Fruit fly (Drosophila melanogaster) whole organism, prepupa: Measurements from ENCODE around the gene Tmc.

ENCODE experiments used
- Blimp-1 ChIP-seq: fragments of 200-800 bp; sonication (Bioruptor generic); optimal IDR thresholded peaks from 3 replicates; lab custom pipeline; 2017; ENCODE audit warnings: missing biosample characterization, missing genetic modification characterization, mild to moderate bottlenecking, moderate library complexity, missing genetic modification reagents
- CG10631 ChIP-seq: fragments of 200-800 bp; sonication (Bioruptor generic); optimal IDR thresholded peaks from 2 replicates; lab custom pipeline; 2016; ENCODE audit warnings: missing biosample characterization, missing genetic modification characterization
- CG10669 ChIP-seq: fragments of 200-800 bp; sonication (Bioruptor generic); optimal IDR thresholded peaks from 3 replicates; lab custom pipeline; 2018; ENCODE audit warnings: missing biosample characterization, mild to moderate bottlenecking, missing genetic modification characterization, moderate library complexity
- CG11294 ChIP-seq: fragments of 200-800 bp; sonication (Bioruptor generic); IDR thresholded peaks from 2 replicates; pipeline ENCODE4 v1.3.6; 2022; ENCODE audit warnings: missing biosample characterization, missing genetic modification characterization
- CG15336 ChIP-seq: fragments of 200-800 bp; sonication (Bioruptor generic); IDR thresholded peaks from 2 replicates; pipeline ENCODE4 v1.3.6; 2022; ENCODE audit warnings: missing biosample characterization, missing genetic modification characterization
- CG1621 ChIP-seq: fragments of 200-800 bp; sonication (Bioruptor generic); optimal IDR thresholded peaks from 3 replicates; lab custom pipeline; 2018; ENCODE audit warnings: missing biosample characterization, mild to moderate bottlenecking, missing genetic modification characterization
- CG3032 ChIP-seq: fragments of 200-800 bp; optimal IDR thresholded peaks from 2 replicates; lab custom pipeline; 2019; ENCODE audit warnings: missing biosample characterization, mild to moderate bottlenecking, missing genetic modification characterization, moderate library complexity
- CG31627 ChIP-seq: fragments of 200-800 bp; sonication (Bioruptor generic); optimal IDR thresholded peaks from 3 replicates; lab custom pipeline; 2016; ENCODE audit warnings: missing biosample characterization, missing genetic modification characterization
- CG32006 ChIP-seq: fragments of 200-800 bp; sonication (Bioruptor generic); optimal IDR thresholded peaks from 3 replicates; lab custom pipeline; 2017; ENCODE audit warnings: missing biosample characterization, mild to moderate bottlenecking, missing genetic modification characterization
- CG34406 ChIP-seq: fragments of 200-800 bp; sonication (Bioruptor generic); optimal IDR thresholded peaks from 3 replicates; lab custom pipeline; 2016; ENCODE audit warnings: missing biosample characterization, missing genetic modification characterization
- CG3919 ChIP-seq: fragments of 200-800 bp; sonication (Bioruptor generic); optimal IDR thresholded peaks from 3 replicates; lab custom pipeline; 2016; ENCODE audit warnings: missing biosample characterization, missing genetic modification characterization
- CG4318 ChIP-seq: fragments of 200-800 bp; sonication (Bioruptor generic); optimal IDR thresholded peaks from 3 replicates; lab custom pipeline; 2017; ENCODE audit warnings: missing biosample characterization, mild to moderate bottlenecking, missing genetic modification characterization
- CG6163 ChIP-seq: fragments of 200-800 bp; sonication (Bioruptor generic); IDR thresholded peaks from 3 replicates; pipeline ENCODE4 v1.3.6; 2022; ENCODE audit warnings: missing biosample characterization, missing genetic modification characterization
- CG6276 ChIP-seq: fragments of 200-800 bp; sonication (Bioruptor generic); optimal IDR thresholded peaks from 2 replicates; lab custom pipeline; 2017; ENCODE audit warnings: missing biosample characterization, mild to moderate bottlenecking, missing genetic modification characterization
- CG6808 ChIP-seq: fragments of 200-800 bp; sonication (Bioruptor generic); optimal IDR thresholded peaks from 3 replicates; lab custom pipeline; 2017; ENCODE audit warnings: missing biosample characterization, missing genetic modification characterization, mild to moderate bottlenecking, moderate library complexity, missing genetic modification reagents
- CG6854 ChIP-seq: fragments of 200-800 bp; sonication (Bioruptor generic); optimal IDR thresholded peaks from 2 replicates; lab custom pipeline; 2017; ENCODE audit warnings: missing biosample characterization, mild to moderate bottlenecking, missing genetic modification characterization
- CG7368 ChIP-seq: fragments of 200-800 bp; sonication (Bioruptor generic); optimal IDR thresholded peaks from 3 replicates; lab custom pipeline; 2016; ENCODE audit warnings: missing biosample characterization, missing genetic modification characterization
- CG8632 ChIP-seq: fragments of 200-800 bp; sonication (Bioruptor generic); optimal IDR thresholded peaks from 3 replicates; lab custom pipeline; 2016; ENCODE audit warnings: missing biosample characterization, missing genetic modification characterization
- CG9139 ChIP-seq: fragments of 200-800 bp; sonication (Bioruptor generic); optimal IDR thresholded peaks from 3 replicates; lab custom pipeline; 2017; ENCODE audit warnings: missing biosample characterization, mild to moderate bottlenecking, missing genetic modification characterization
- Eip75B ChIP-seq: fragments of 200-800 bp; sonication (Bioruptor generic); optimal IDR thresholded peaks from 3 replicates; lab custom pipeline; 2016; ENCODE audit warnings: missing biosample characterization, missing genetic modification characterization
- Eip78C ChIP-seq: fragments of 200-800 bp; sonication (Bioruptor generic); peaks from one replicate; lab custom pipeline; 2016; ENCODE audit warnings: missing biosample characterization, missing genetic modification characterization
- Eip93F ChIP-seq: fragments of 200-800 bp; sonication (Bioruptor generic); optimal IDR thresholded peaks from 2 replicates; lab custom pipeline; 2016; ENCODE audit warnings: missing biosample characterization, mild to moderate bottlenecking, missing genetic modification characterization
- Ets21C ChIP-seq: fragments of 200-800 bp; sonication (Bioruptor generic); optimal IDR thresholded peaks from 3 replicates; lab custom pipeline; 2016; ENCODE audit warnings: missing biosample characterization, missing genetic modification characterization
- Ets96B ChIP-seq: fragments of 200-800 bp; optimal IDR thresholded peaks from 2 replicates; lab custom pipeline; 2019; ENCODE audit warnings: missing biosample characterization, mild to moderate bottlenecking, missing genetic modification characterization, moderate library complexity
- Gug ChIP-seq: fragments of 200-800 bp; sonication (Bioruptor generic); IDR thresholded peaks from 2 replicates; pipeline ENCODE4 v1.3.6; 2022; ENCODE audit warnings: missing biosample characterization, missing genetic modification characterization
- Hr38 ChIP-seq: sonication (Bioruptor generic); optimal IDR thresholded peaks from 2 replicates; lab custom pipeline; 2016; ENCODE audit warnings: missing biosample characterization, missing genetic modification characterization
- Hr39 ChIP-seq: fragments of 200-800 bp; sonication (Bioruptor generic); optimal IDR thresholded peaks from 2 replicates; lab custom pipeline; 2016; ENCODE audit warnings: missing biosample characterization, missing genetic modification characterization
- Hr4 ChIP-seq: fragments of 200-800 bp; sonication (Bioruptor generic); optimal IDR thresholded peaks from 3 replicates; lab custom pipeline; 2016; ENCODE audit warnings: missing biosample characterization, missing genetic modification characterization
- Lpt ChIP-seq: fragments of 200-800 bp; sonication (Bioruptor generic); optimal IDR thresholded peaks from 3 replicates; lab custom pipeline; 2016; ENCODE audit warnings: missing biosample characterization, missing genetic modification characterization
- Met ChIP-seq: fragments of 200-800 bp; sonication (Bioruptor generic); optimal IDR thresholded peaks from 3 replicates; lab custom pipeline; 2016; ENCODE audit warnings: missing biosample characterization, missing genetic modification characterization
- Smox ChIP-seq: fragments of 200-800 bp; sonication (Bioruptor generic); optimal IDR thresholded peaks from 3 replicates; lab custom pipeline; 2016; ENCODE audit warnings: missing biosample characterization, missing genetic modification characterization
- Sox102F ChIP-seq: fragments of 200-800 bp; sonication (Bioruptor generic); optimal IDR thresholded peaks from 2 replicates; lab custom pipeline; 2016; ENCODE audit warnings: missing biosample characterization, mild to moderate bottlenecking, missing genetic modification characterization
- Sox15 ChIP-seq: fragments of 200-800 bp; sonication (Bioruptor generic); optimal IDR thresholded peaks from 3 replicates; lab custom pipeline; 2016; ENCODE audit warnings: missing biosample characterization, missing genetic modification characterization
- acj6 ChIP-seq: fragments of 200-800 bp; sonication (Bioruptor generic); optimal IDR thresholded peaks from 3 replicates; lab custom pipeline; 2016; ENCODE audit warnings: missing biosample characterization, missing genetic modification characterization
- cyc ChIP-seq: fragments of 200-800 bp; sonication (Bioruptor generic); optimal IDR thresholded peaks from 3 replicates; lab custom pipeline; 2016; ENCODE audit warnings: missing biosample characterization, missing genetic modification characterization
- dac ChIP-seq: fragments of 200-800 bp; sonication (Bioruptor generic); optimal IDR thresholded peaks from 2 replicates; lab custom pipeline; 2017; ENCODE audit warnings: missing biosample characterization, mild to moderate bottlenecking, missing genetic modification characterization
- eg ChIP-seq: fragments of 200-800 bp; sonication (Bioruptor generic); IDR thresholded peaks from 3 replicates; pipeline ENCODE4 v1.3.6; 2022; ENCODE audit warnings: missing biosample characterization, missing genetic modification characterization
- esn ChIP-seq: fragments of 200-800 bp; sonication (Bioruptor generic); optimal IDR thresholded peaks from 2 replicates; lab custom pipeline; 2016; ENCODE audit warnings: missing biosample characterization, mild to moderate bottlenecking, missing genetic modification characterization, moderate library complexity
- fd59A ChIP-seq: fragments of 200-800 bp; sonication (Bioruptor generic); optimal IDR thresholded peaks from 2 replicates; lab custom pipeline; 2017; ENCODE audit warnings: missing biosample characterization, mild to moderate bottlenecking, missing genetic modification characterization, missing genetic modification reagents
- fd85E ChIP-seq: fragments of 200-800 bp; sonication (Bioruptor generic); optimal IDR thresholded peaks from 3 replicates; lab custom pipeline; 2016; ENCODE audit warnings: missing biosample characterization, missing genetic modification characterization
- lz ChIP-seq: fragments of 200-800 bp; sonication (Bioruptor generic); optimal IDR thresholded peaks from 3 replicates; lab custom pipeline; 2016; ENCODE audit warnings: missing biosample characterization, missing genetic modification characterization
- net ChIP-seq: fragments of 200-800 bp; sonication (Bioruptor generic); optimal IDR thresholded peaks from 3 replicates; lab custom pipeline; 2016; ENCODE audit warnings: missing biosample characterization, missing genetic modification characterization
- pdm3 ChIP-seq: fragments of 200-800 bp; sonication (Bioruptor generic); optimal IDR thresholded peaks from 3 replicates; lab custom pipeline; 2016; ENCODE audit warnings: missing biosample characterization, missing genetic modification characterization
- salr ChIP-seq, 2 experiments: fragments of 200-800 bp; sonication (Bioruptor generic); optimal IDR thresholded peaks; 3 replicates each; lab custom pipeline; 2016 to 2018; ENCODE audit warnings: missing biosample characterization in 2 of 2, missing genetic modification characterization in 2 of 2, mild to moderate bottlenecking in 1 of 2
- spab ChIP-seq: fragments of 200-800 bp; sonication (Bioruptor generic); optimal IDR thresholded peaks from 2 replicates; lab custom pipeline; 2017; ENCODE audit warnings: missing biosample characterization, mild to moderate bottlenecking, missing genetic modification characterization, missing genetic modification reagents
- ss ChIP-seq, 2 experiments: fragments of 200-800 bp; sonication (Bioruptor generic); optimal IDR thresholded peaks; 2 replicates in 1 of 2; 3 replicates in 1 of 2; lab custom pipeline; 2017 to 2018; ENCODE audit warnings: mild to moderate bottlenecking in 2 of 2, missing biosample characterization in 2 of 2, missing genetic modification characterization in 2 of 2, moderate library complexity in 1 of 2
- vri ChIP-seq: fragments of 200-800 bp; sonication (Bioruptor generic); optimal IDR thresholded peaks from 3 replicates; lab custom pipeline; 2016; ENCODE audit warnings: missing biosample characterization, mild to moderate bottlenecking, missing genetic modification characterization

Gene Tmc

dm6 chr3L:9549690-9550303 lies 47.8 kb upstream of the Tmc start (continued):
- TF ChIP-seq Eip75B (GFP tag; lab: Kevin White, UChicago), result peak; percentile 76
- no peak for TF ChIP-seq fd85E
- peak; percentile 51 for TF ChIP-seq Lpt
- peak; percentile 34 for TF ChIP-seq Hr39 (GFP tag; lab: Kevin White, UChicago)
- no peak for TF ChIP-seq Sox102F (GFP tag; lab: Kevin White, UChicago)
- peak; percentile 78 for TF ChIP-seq CG10631 (GFP tag; lab: Kevin White, UChicago)
- TF ChIP-seq CG4318 (GFP tag; lab: Kevin White, UChicago), result no peak
- TF ChIP-seq Eip93F (GFP tag; lab: Kevin White, UChicago), result peak; percentile 50
- peak; percentile 94 for TF ChIP-seq CG6163
- peak; percentile 51 for TF ChIP-seq lz (GFP tag; lab: Kevin White, UChicago)
- TF ChIP-seq Sox15 (GFP tag; lab: Kevin White, UChicago), result no peak
- TF ChIP-seq esn (GFP tag; lab: Kevin White, UChicago), result peak; percentile 64
- TF ChIP-seq CG6808 (GFP tag; lab: Kevin White, UChicago), result peak; percentile 82
- TF ChIP-seq CG32006 (GFP tag; lab: Kevin White, UChicago), result peak; percentile 68
- peak; percentile 56 for TF ChIP-seq fd59A (GFP tag; lab: Kevin White, UChicago)
- peak; percentile 78 for TF ChIP-seq CG3919 (GFP tag; lab: Kevin White, UChicago)
- peak; percentile 63 for TF ChIP-seq CG7368
- TF ChIP-seq net (GFP tag; lab: Kevin White, UChicago), result peak; percentile 51
- TF ChIP-seq CG1621, result peak; percentile 58
- TF ChIP-seq cyc (GFP tag; lab: Kevin White, UChicago), result peak; percentile 62

- TF ChIP-seq Eip75B (GFP tag; lab: Kevin White, UChicago) (peak; percentile 37), CG6163 (peak; percentile 75; the same call in 2 of the 3 replicates), CG7368 (peak; percentile 41), Gug (GFP tag; lab: Robert Waterston, UW) (no peak), fd59A (GFP tag; lab: Kevin White, UChicago) (no peak), Smox (no peak), Ets96B (tag; lab: Kevin White, UChicago) (peak; percentile 27), spab (GFP tag; lab: Kevin White, UChicago) (peak; percentile 58), eg (GFP tag; lab: Robert Waterston, UW) (no peak), Met (GFP tag; lab: Kevin White, UChicago) (no peak), CG3032 (tag; lab: Kevin White, UChicago) (peak; percentile 28), CG10631 (GFP tag; lab: Kevin White, UChicago) (no peak), CG6854 (GFP tag; lab: Kevin White, UChicago) (peak; percentile 34), Blimp-1 (GFP tag; lab: Kevin White, UChicago) (no peak), salr (GFP tag; optimal IDR thresholded peaks at IDR 0.05; lab: Kevin White, UChicago) (no peak), dac (GFP tag; lab: Kevin White, UChicago) (no peak), cyc (GFP tag; lab: Kevin White, UChicago) (no peak), acj6 (GFP tag; lab: Kevin White, UChicago) (no peak), CG8632 (GFP tag; lab: Kevin White, UChicago) (peak; percentile 59), CG9139 (GFP tag; lab: Kevin White, UChicago) (peak; percentile 75), Eip78C (GFP tag; lab: Kevin White, UChicago) (peak; percentile 88), ss (GFP tag; optimal IDR thresholded peaks at IDR 0.05; lab: Kevin White, UChicago) (peak; percentile 79 to 82), vri (no peak), Eip93F (GFP tag; lab: Kevin White, UChicago) (no peak), Hr38 (GFP tag; lab: Kevin White, UChicago) (no peak), Ets21C (GFP tag; lab: Kevin White, UChicago) (no peak), CG15336 (GFP tag; lab: Robert Waterston, UW) (no peak), CG34406 (GFP tag; lab: Kevin White, UChicago) (peak; percentile 58), Hr4 (no peak), CG32006 (GFP tag; lab: Kevin White, UChicago) (no peak), pdm3 (GFP tag; lab: Kevin White, UChicago) (peak; percentile 23), CG6276 (GFP tag; lab: Kevin White, UChicago) (no peak), CG10669 (GFP tag; lab: Kevin White, UChicago) (peak; percentile 35), Sox15 (GFP tag; lab: Kevin White, UChicago) (no peak), CG31627 (GFP tag; lab: Kevin White, UChicago) (no peak), CG11294 (no peak)
These were observed 46.5 kb upstream of the Tmc start for dm6 chr3L:9550873-9551580.
